Worm (Caenorhabditis elegans): ENCODE data around the gene vha-8.

DNA sequence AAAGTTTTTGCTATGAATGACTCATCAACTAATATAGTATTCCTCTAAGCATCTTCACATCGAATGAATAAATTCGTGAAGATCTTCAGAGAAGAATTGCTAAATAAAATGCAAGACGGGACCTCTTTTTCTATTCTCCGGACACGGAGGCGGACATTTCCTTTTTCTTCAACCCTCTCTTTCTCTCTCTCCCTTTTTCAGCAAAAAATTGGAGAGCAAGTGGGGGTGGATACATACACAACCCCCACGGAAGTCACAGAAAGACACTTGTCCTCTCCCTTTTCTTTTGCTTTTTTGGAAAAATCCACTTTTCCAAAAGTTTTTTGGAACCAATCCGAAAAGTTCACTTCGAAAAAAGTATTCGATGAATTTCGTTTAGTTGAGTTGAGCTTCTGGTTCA lies 43.8 kb downstream of the vha-8 start:
- TF ChIP-seq him-1 (tag; optimal IDR thresholded peaks at IDR 0.05) (no peak), dao-5 (tag; optimal IDR thresholded peaks at IDR 0.05) (no peak)

All from whole organism, L4/young adult.